Fruit fly (Drosophila melanogaster) whole organism, embryonic: ENCODE measurements around the gene CG14778.

ENCODE experiments used
- Adf1 ChIP-seq: fragments of 200-800 bp; sonication (Bioruptor generic); IDR thresholded peaks from 2 replicates; pipeline ENCODE4 v1.3.6; 2022; ENCODE audit warnings: missing biosample characterization, missing genetic modification characterization
- CG10543 ChIP-seq: fragments of 200-800 bp; sonication (Bioruptor generic); optimal IDR thresholded peaks from 3 replicates; lab custom pipeline; 2017; ENCODE audit warnings: missing biosample characterization, mild to moderate bottlenecking, missing genetic modification characterization, moderate library complexity
- CG11560 ChIP-seq: fragments of 200-800 bp; sonication (Bioruptor generic); IDR thresholded peaks from 3 replicates; pipeline ENCODE4 v1.3.6; 2022; ENCODE audit warnings: missing biosample characterization, missing genetic modification characterization
- CG11696 ChIP-seq: fragments of 200-800 bp; sonication (Bioruptor generic); IDR thresholded peaks from 2 replicates; pipeline ENCODE4 v1.3.6; 2022; ENCODE audit warnings: missing biosample characterization, missing genetic modification characterization
- CG13287 ChIP-seq: fragments of 200-800 bp; sonication (Bioruptor generic); IDR thresholded peaks from 2 replicates; pipeline ENCODE4 v1.3.6; 2022; ENCODE audit warnings: missing biosample characterization, missing genetic modification characterization; ENCODE audit not compliant: partially characterized antibody
- CG17186 ChIP-seq: fragments of 200-800 bp; sonication (Bioruptor generic); optimal IDR thresholded peaks from 3 replicates; lab custom pipeline; 2017; ENCODE audit warnings: missing biosample characterization, missing genetic modification reagents, missing genetic modification characterization
- CG17612 ChIP-seq: fragments of 200-800 bp; sonication (Bioruptor generic); IDR thresholded peaks from 2 replicates; pipeline ENCODE4 v1.3.6; 2022; ENCODE audit warnings: missing biosample characterization, missing genetic modification characterization
- CG17912 ChIP-seq: fragments of 200-800 bp; sonication (Bioruptor generic); optimal IDR thresholded peaks from 2 replicates; lab custom pipeline; 2018; ENCODE audit warnings: missing biosample characterization, mild to moderate bottlenecking, missing genetic modification characterization
- CG18011 ChIP-seq: fragments of 200-800 bp; sonication (Bioruptor generic); optimal IDR thresholded peaks from 2 replicates; lab custom pipeline; 2017; ENCODE audit warnings: missing biosample characterization, missing genetic modification characterization, mild to moderate bottlenecking, moderate library complexity, missing genotype
- CG2116 ChIP-seq: fragments of 200-800 bp; sonication (Bioruptor generic); optimal IDR thresholded peaks from 3 replicates; lab custom pipeline; 2018; ENCODE audit warnings: missing biosample characterization, mild to moderate bottlenecking, missing genetic modification characterization
- CG32767 ChIP-seq: fragments of 200-800 bp; sonication (Bioruptor generic); IDR thresholded peaks from 2 replicates; pipeline ENCODE4 v1.3.6; 2022; ENCODE audit warnings: missing biosample characterization, missing genetic modification characterization
- CG33557 ChIP-seq: fragments of 200-800 bp; sonication (Bioruptor generic); optimal IDR thresholded peaks from 2 replicates; lab custom pipeline; 2019; ENCODE audit warnings: missing biosample characterization, mild to moderate bottlenecking, missing genetic modification characterization, moderate library complexity
- CG4707 ChIP-seq: fragments of 200-800 bp; sonication (Bioruptor generic); optimal IDR thresholded peaks from 2 replicates; lab custom pipeline; 2018; ENCODE audit warnings: missing biosample characterization, mild to moderate bottlenecking, missing genetic modification characterization, moderate library complexity
- CG4820 ChIP-seq: fragments of 200-800 bp; sonication (Bioruptor generic); optimal IDR thresholded peaks from 3 replicates; lab custom pipeline; 2016; ENCODE audit warnings: missing biosample characterization, missing genetic modification characterization
- CG7556 ChIP-seq: fragments of 200-800 bp; sonication (Bioruptor generic); optimal IDR thresholded peaks from 2 replicates; lab custom pipeline; 2017; ENCODE audit warnings: missing biosample characterization, mild to moderate bottlenecking, missing genetic modification characterization
- CG7987 ChIP-seq: fragments of 200-800 bp; sonication (Bioruptor generic); optimal IDR thresholded peaks from 2 replicates; lab custom pipeline; 2018; ENCODE audit warnings: missing biosample characterization, mild to moderate bottlenecking, missing genetic modification characterization, moderate library complexity
- CG9797 ChIP-seq: fragments of 200-800 bp; sonication (Bioruptor generic); optimal IDR thresholded peaks from 3 replicates; lab custom pipeline; 2018; ENCODE audit warnings: missing biosample characterization, mild to moderate bottlenecking, missing genetic modification characterization
- Dip3 ChIP-seq: fragments of 200-800 bp; sonication (Bioruptor generic); optimal IDR thresholded peaks from 3 replicates; lab custom pipeline; 2016; ENCODE audit warnings: missing biosample characterization, missing genetic modification characterization
- Dll ChIP-seq: fragments of 200-800 bp; sonication (Bioruptor generic); IDR thresholded peaks from 4 replicates; pipeline ENCODE4 v1.3.6; 2022; ENCODE audit warnings: missing biosample characterization, missing genetic modification characterization; ENCODE audit not compliant: partially characterized antibody
- Dp ChIP-seq: fragments of 200-800 bp; sonication (Bioruptor generic); optimal IDR thresholded peaks from 2 replicates; lab custom pipeline; 2018; ENCODE audit warnings: missing biosample characterization, mild to moderate bottlenecking, missing genetic modification characterization, moderate library complexity
- Dref ChIP-seq: fragments of 200-800 bp; sonication (Bioruptor generic); IDR thresholded peaks from 2 replicates; pipeline ENCODE4 v1.3.6; 2022; ENCODE audit warnings: missing biosample characterization, missing genetic modification characterization
- E2f2 ChIP-seq: fragments of 200-800 bp; sonication (Bioruptor generic); IDR thresholded peaks from 2 replicates; pipeline ENCODE4 v1.3.6; 2022; ENCODE audit warnings: missing biosample characterization, missing genetic modification characterization
- Ets97D ChIP-seq: fragments of 200-800 bp; sonication (Bioruptor generic); optimal IDR thresholded peaks from 3 replicates; lab custom pipeline; 2016; ENCODE audit warnings: missing biosample characterization, missing genetic modification characterization
- MBD-R2 ChIP-seq: fragments of 200-800 bp; sonication (Bioruptor generic); IDR thresholded peaks from 2 replicates; pipeline ENCODE4 v1.3.6; 2022; ENCODE audit warnings: missing biosample characterization, missing genetic modification characterization
- MESR4 ChIP-seq: fragments of 200-800 bp; sonication (Bioruptor generic); optimal IDR thresholded peaks from 2 replicates; lab custom pipeline; 2018; ENCODE audit warnings: missing biosample characterization, mild to moderate bottlenecking, missing genetic modification characterization, moderate library complexity
- Myb ChIP-seq: fragments of 200-800 bp; sonication (Bioruptor generic); optimal IDR thresholded peaks from 2 replicates; lab custom pipeline; 2016; ENCODE audit warnings: missing biosample characterization, missing genetic modification characterization
- Pdp1 ChIP-seq, 2 experiments: fragments of 200-800 bp; sonication (Bioruptor generic); optimal IDR thresholded peaks; 3 replicates each; lab custom pipeline; 2016; ENCODE audit warnings: missing biosample characterization in 2 of 2, missing genetic modification characterization in 2 of 2, mild to moderate bottlenecking in 1 of 2, moderate library complexity in 1 of 2
- Ravus ChIP-seq: fragments of 200-800 bp; sonication (Bioruptor generic); IDR thresholded peaks from 2 replicates; pipeline ENCODE4 v1.3.6; 2022; ENCODE audit warnings: missing biosample characterization, missing genetic modification characterization
- Sin3A ChIP-seq: fragments of >200 bp; optimal IDR thresholded peaks from 2 replicates; lab custom pipeline; 2018
- Ssrp ChIP-seq: fragments of 200-800 bp; sonication (Bioruptor generic); optimal IDR thresholded peaks from 2 replicates; lab custom pipeline; 2018; ENCODE audit warnings: missing biosample characterization, mild to moderate bottlenecking, missing genetic modification characterization, moderate library complexity
- YL-1 ChIP-seq: fragments of 200-800 bp; sonication (Bioruptor generic); optimal IDR thresholded peaks from 3 replicates; lab custom pipeline; 2017; ENCODE audit warnings: missing biosample characterization, mild to moderate bottlenecking, missing genetic modification characterization
- bcd ChIP-seq: fragments of 200-800 bp; sonication (Bioruptor generic); optimal IDR thresholded peaks from 2 replicates; lab custom pipeline; 2017; ENCODE audit warnings: missing biosample characterization, mild to moderate bottlenecking, missing genetic modification characterization
- crp ChIP-seq, 2 experiments: fragments of 200-800 bp; sonication (Bioruptor generic); optimal IDR thresholded peaks; 2 replicates in 1 of 2; 3 replicates in 1 of 2; lab custom pipeline; 2017; ENCODE audit warnings: missing biosample characterization in 2 of 2, missing genetic modification characterization in 2 of 2, mild to moderate bottlenecking in 1 of 2, moderate library complexity in 1 of 2
- dimm ChIP-seq: fragments of 200-800 bp; sonication (Bioruptor generic); IDR thresholded peaks from 2 replicates; pipeline ENCODE4 v1.3.6; 2022; ENCODE audit warnings: missing biosample characterization, missing genetic modification characterization
- disco-r ChIP-seq: fragments of 200-800 bp; sonication (Bioruptor generic); optimal IDR thresholded peaks from 2 replicates; lab custom pipeline; 2016; ENCODE audit warnings: missing biosample characterization, missing genetic modification characterization
- emc ChIP-seq: fragments of 200-800 bp; sonication (Bioruptor generic); optimal IDR thresholded peaks from 2 replicates; lab custom pipeline; 2016; ENCODE audit warnings: missing biosample characterization, missing genetic modification characterization
- ftz-f1 ChIP-seq: fragments of 200-800 bp; sonication (Bioruptor generic); optimal IDR thresholded peaks from 2 replicates; lab custom pipeline; 2016; ENCODE audit warnings: missing biosample characterization, missing genetic modification characterization
- gcm ChIP-seq: fragments of 200-800 bp; sonication (Bioruptor generic); optimal IDR thresholded peaks from 2 replicates; lab custom pipeline; 2019; ENCODE audit warnings: missing biosample characterization, mild to moderate bottlenecking, missing genetic modification characterization, moderate library complexity
- jing ChIP-seq: fragments of 200-800 bp; sonication (Bioruptor generic); optimal IDR thresholded peaks from 2 replicates; lab custom pipeline; 2018; ENCODE audit warnings: missing biosample characterization, mild to moderate bottlenecking, missing genetic modification characterization
- nom ChIP-seq: fragments of 200-800 bp; sonication (Bioruptor generic); optimal IDR thresholded peaks from 2 replicates; lab custom pipeline; 2017; ENCODE audit warnings: missing biosample characterization, missing genetic modification characterization, mild to moderate bottlenecking, moderate library complexity, missing genetic modification reagents
- pfk ChIP-seq: fragments of 200-800 bp; sonication (Bioruptor generic); optimal IDR thresholded peaks from 2 replicates; lab custom pipeline; 2018; ENCODE audit warnings: missing biosample characterization, mild to moderate bottlenecking, missing genetic modification characterization, moderate library complexity
- phol ChIP-seq: fragments of 200-800 bp; sonication (Bioruptor generic); optimal IDR thresholded peaks from 3 replicates; lab custom pipeline; 2018; ENCODE audit warnings: missing biosample characterization, mild to moderate bottlenecking, missing genetic modification characterization, moderate library complexity
- so ChIP-seq: fragments of 200-800 bp; sonication (Bioruptor generic); IDR thresholded peaks from 3 replicates; pipeline ENCODE4 v1.3.6; 2022; ENCODE audit warnings: missing biosample characterization, missing genetic modification characterization
- stc ChIP-seq: fragments of 200-800 bp; sonication (Bioruptor generic); IDR thresholded peaks from 2 replicates; pipeline ENCODE4 v1.3.6; 2022; ENCODE audit warnings: missing biosample characterization, missing genetic modification characterization
- stwl ChIP-seq: fragments of 200-800 bp; sonication (Bioruptor generic); optimal IDR thresholded peaks from 3 replicates; lab custom pipeline; 2018; ENCODE audit warnings: missing biosample characterization, mild to moderate bottlenecking, missing genetic modification characterization, moderate library complexity
- sug ChIP-seq: fragments of 200-800 bp; optimal IDR thresholded peaks from 2 replicates; lab custom pipeline; 2019; ENCODE audit warnings: missing biosample characterization, mild to moderate bottlenecking, missing genetic modification characterization, moderate library complexity
- vvl ChIP-seq: fragments of 200-800 bp; sonication (Bioruptor generic); IDR thresholded peaks from 2 replicates; pipeline ENCODE4 v1.3.6; 2022; ENCODE audit warnings: missing biosample characterization, missing genetic modification characterization
- wek ChIP-seq: fragments of 200-800 bp; sonication (Bioruptor generic); optimal IDR thresholded peaks from 3 replicates; lab custom pipeline; 2018; ENCODE audit warnings: missing biosample characterization, mild to moderate bottlenecking, missing genetic modification characterization, moderate library complexity

CG14778 gene

dm6 chrX:1456954-1457353, 10.3 kb upstream of the CG14778 start, which contains the start of gene CG14785 (continued):
- TF ChIP-seq dimm (no peak), CG7556 (GFP tag; lab: Kevin White, UChicago) (no peak)
- TF ChIP-seq, all 482 proteins: peak for 0

dm6 chrX:1460278-1460872, 6.9 kb upstream of the CG14778 start, which contains the start of gene Lrpprc2:
Gene Lrpprc2 (minus strand): TSS chrX:1460617.
- TF ChIP-seq vvl (0 out of 2 replicates have a peak, but pooled peaks have one; percentile 17), CG17912 (GFP tag; lab: Kevin White, UChicago) (peak; percentile 28), Ssrp (tag; lab: Kevin White, UChicago) (no peak), CG4707 (GFP tag; lab: Kevin White, UChicago) (no peak), CG32767 (no peak), CG11696 (no peak), crp (GFP tag; optimal IDR thresholded peaks at IDR 0.05; lab: Kevin White, UChicago) (peak; percentile 4 to 90), CG4820 (no peak), Dp (GFP tag; lab: Kevin White, UChicago) (peak; percentile 59), E2f2 (GFP tag; lab: Robert Waterston, UW) (peak; percentile 72), CG17186 (peak; percentile 3), stc (GFP tag; lab: Robert Waterston, UW) (no peak), CG33557 (GFP tag; lab: Kevin White, UChicago) (peak; percentile 0), MBD-R2 (GFP tag; lab: Robert Waterston, UW) (peak; percentile 85), CG9797 (GFP tag; lab: Kevin White, UChicago) (peak; percentile 6), Myb (GFP tag; lab: Kevin White, UChicago) (peak; percentile 91), nom (GFP tag; lab: Kevin White, UChicago) (no peak), gcm (no peak), jing (no peak), sug (tag; lab: Kevin White, UChicago) (no peak), CG2116 (peak; percentile 62), CG11560 (tag; lab: Robert Waterston, UW) (no peak), Pdp1 (GFP tag; optimal IDR thresholded peaks at IDR 0.05; lab: Kevin White, UChicago) (peak in 1 of 2 experiments; percentile 95), so (GFP tag; lab: Robert Waterston, UW) (no peak), CG17612 (GFP tag; lab: Robert Waterston, UW) (no peak), CG13287 (GFP tag; lab: Robert Waterston, UW) (peak; percentile 46; the same call in 1 of the 2 replicates), CG18011 (GFP tag; lab: Kevin White, UChicago) (no peak), Ets97D (peak; percentile 80), CG7987 (GFP tag; lab: Kevin White, UChicago) (peak; percentile 17), MESR4 (GFP tag; lab: Kevin White, UChicago) (peak; percentile 39), CG10543 (GFP tag; lab: Kevin White, UChicago) (peak; percentile 6), Ravus (GFP tag; lab: Robert Waterston, UW) (no peak), Sin3A (lab: Kevin White, UChicago) (no peak), Adf1 (GFP tag; lab: Robert Waterston, UW) (peak; percentile 23; the same call in 1 of the 2 replicates), disco-r (GFP tag; lab: Kevin White, UChicago) (no peak), Dll (GFP tag; lab: Robert Waterston, UW) (0 out of 4 replicates have a peak, but pooled peaks have one; percentile 27), ftz-f1 (no peak), stwl (tag; lab: Kevin White, UChicago) (peak; percentile 37), YL-1 (GFP tag; lab: Kevin White, UChicago) (peak; percentile 53), bcd (GFP tag; lab: Kevin White, UChicago) (no peak), emc (GFP tag; lab: Kevin White, UChicago) (no peak), Dref (GFP tag; lab: Robert Waterston, UW) (peak; percentile 63), Dip3 (no peak), wek (GFP tag; lab: Kevin White, UChicago) (peak; percentile 2), phol (tag; lab: Kevin White, UChicago) (peak; percentile 12), pfk (GFP tag; lab: Kevin White, UChicago) (peak; percentile 34)
